Worm (Caenorhabditis elegans) whole organism, early embryonic: ENCODE data around the gene vps-53.

Source experiments
- aly-1 ChIP-seq: sonication (generic microtip); optimal IDR thresholded peaks from 2 replicates; lab custom pipeline; 2016; ENCODE audit warnings: missing genetic modification characterization, missing compliant biosample characterization
- ama-1 ChIP-seq: fragments of 150-350 bp; optimal IDR thresholded peaks from 2 replicates; lab custom pipeline; 2014
- ceh-36 ChIP-seq: sonication (generic microtip); optimal IDR thresholded peaks from 2 replicates; lab custom pipeline; 2016; ENCODE audit warnings: missing genetic modification characterization, inconsistent platforms, missing compliant biosample characterization
- ets-7 ChIP-seq: sonication (generic microtip); optimal IDR thresholded peaks from 2 replicates; lab custom pipeline; 2016; ENCODE audit warnings: missing genotype, missing genetic modification characterization, missing compliant biosample characterization
- flt-1 ChIP-seq: fragments of 200-800 bp; sonication (Bioruptor generic); IDR thresholded peaks from 2 replicates; pipeline ENCODE4 v1.3.6; 2022; ENCODE audit warnings: missing genetic modification characterization, missing compliant biosample characterization
- hmbx-1 ChIP-seq: sonication (generic microtip); optimal IDR thresholded peaks from 2 replicates; lab custom pipeline; 2016; ENCODE audit warnings: mild to moderate bottlenecking, missing genetic modification characterization, missing compliant biosample characterization
- hnd-1 ChIP-seq: sonication (generic microtip); optimal IDR thresholded peaks from 2 replicates; lab custom pipeline; 2016; ENCODE audit warnings: missing genetic modification characterization, missing compliant biosample characterization
- pes-1 ChIP-seq: fragments of 200-800 bp; sonication (Bioruptor generic); IDR thresholded peaks from 2 replicates; pipeline ENCODE4 v1.3.6; 2022; ENCODE audit warnings: missing genetic modification reagents, missing genetic modification characterization, missing compliant biosample characterization
- scrt-1 ChIP-seq: fragments of 200-800 bp; sonication (Bioruptor generic); IDR thresholded peaks from 2 replicates; pipeline ENCODE4 v1.3.6; 2022; ENCODE audit warnings: missing genetic modification characterization, missing compliant biosample characterization
- sea-1 ChIP-seq: fragments of 200-800 bp; sonication (Bioruptor generic); conservative IDR thresholded peaks from 2 replicates; pipeline ENCODE4 v1.3.6; 2022; ENCODE audit warnings: missing genetic modification characterization, missing compliant biosample characterization
- tbx-11 ChIP-seq: fragments of 200-800 bp; sonication (Bioruptor generic); IDR thresholded peaks from 2 replicates; pipeline ENCODE4 v1.3.6; 2022; ENCODE audit warnings: missing genetic modification characterization, missing compliant biosample characterization
- tbx-37 ChIP-seq: fragments of 200-800 bp; sonication (Bioruptor generic); conservative IDR thresholded peaks from 2 replicates; pipeline ENCODE4 v1.3.6; 2022; ENCODE audit warnings: missing genetic modification reagents, missing genetic modification characterization, missing compliant biosample characterization

DNA sequence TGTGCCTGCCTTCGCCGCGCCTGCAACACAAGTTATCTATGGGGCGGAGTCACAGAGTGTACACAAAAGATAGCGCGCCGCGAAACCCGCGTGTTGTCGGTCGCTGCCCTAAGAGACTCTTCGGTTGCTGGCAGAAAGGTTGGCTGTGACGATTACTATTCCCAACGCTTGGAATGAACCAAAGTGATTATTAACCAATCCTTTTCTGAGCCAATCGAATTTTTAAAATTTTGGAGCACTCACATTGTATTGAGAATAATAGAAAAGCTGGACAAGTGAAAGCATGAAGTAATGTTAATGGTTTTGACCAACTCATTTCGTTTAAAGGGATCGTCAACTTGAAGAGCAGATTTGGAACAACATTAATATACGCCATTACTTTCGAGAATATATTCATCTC, 40.1 kb downstream of the vps-53 start:
- TF ChIP-seq hmbx-1: no peak
- peak; percentile 57 for TF ChIP-seq ama-1 (lab: Kevin White, UChicago)
- TF ChIP-seq ets-7 (tag; lab: Kevin White, UChicago): no peak
- TF ChIP-seq flt-1 (GFP tag; lab: Robert Waterston, UW): no peak
- no peak for TF ChIP-seq tbx-11 (GFP tag; lab: Robert Waterston, UW)
- TF ChIP-seq scrt-1 (GFP tag; lab: Robert Waterston, UW): no peak
- TF ChIP-seq pes-1 (GFP tag; lab: Robert Waterston, UW): no peak
- no peak for TF ChIP-seq hnd-1 (tag; lab: Kevin White, UChicago)
- no peak for TF ChIP-seq ceh-36 (tag; lab: Kevin White, UChicago)
- TF ChIP-seq sea-1 (GFP tag; lab: Robert Waterston, UW): no peak
- no peak for TF ChIP-seq aly-1 (tag; lab: Kevin White, UChicago)
- TF ChIP-seq tbx-37: no peak
